Fruit fly (Drosophila melanogaster) whole organism, embryonic: ENCODE measurements around the gene CG32023.

ENCODE experiments used
- B-H1 ChIP-seq: fragments of 200-800 bp; sonication (Bioruptor generic); IDR thresholded peaks from 3 replicates; pipeline ENCODE4 v1.3.6; 2022; ENCODE audit warnings: missing biosample characterization, missing genetic modification characterization
- BEAF-32 ChIP-seq: fragments of 200-800 bp; sonication (Bioruptor generic); optimal IDR thresholded peaks from 3 replicates; lab custom pipeline; 2017; ENCODE audit warnings: missing biosample characterization, missing genetic modification characterization, mild to moderate bottlenecking, moderate library complexity, missing genetic modification reagents
- CG10565 ChIP-seq: fragments of 200-800 bp; sonication (Bioruptor generic); optimal IDR thresholded peaks from 3 replicates; lab custom pipeline; 2016; ENCODE audit warnings: missing biosample characterization, mild to moderate bottlenecking, missing genetic modification characterization
- CG11456 ChIP-seq: fragments of 200-800 bp; sonication (Bioruptor generic); IDR thresholded peaks from 3 replicates; pipeline ENCODE4 v1.3.6; 2022; ENCODE audit warnings: missing biosample characterization, missing genetic modification characterization
- CG11560 ChIP-seq: fragments of 200-800 bp; sonication (Bioruptor generic); IDR thresholded peaks from 3 replicates; pipeline ENCODE4 v1.3.6; 2022; ENCODE audit warnings: missing biosample characterization, missing genetic modification characterization
- CG14441 ChIP-seq: fragments of 200-800 bp; sonication (Bioruptor generic); IDR thresholded peaks from 2 replicates; pipeline ENCODE4 v1.3.6; 2022; ENCODE audit warnings: missing biosample characterization, missing genetic modification characterization
- CG15073 ChIP-seq: fragments of 200-800 bp; sonication (Bioruptor generic); optimal IDR thresholded peaks from 2 replicates; lab custom pipeline; 2016; ENCODE audit warnings: missing biosample characterization, missing genetic modification characterization
- CG15514 ChIP-seq: fragments of 200-800 bp; sonication (Bioruptor generic); optimal IDR thresholded peaks from 3 replicates; lab custom pipeline; 2017; ENCODE audit warnings: missing biosample characterization, missing genetic modification characterization, mild to moderate bottlenecking, moderate library complexity, missing genetic modification reagents
- CG15696 ChIP-seq: fragments of 200-800 bp; sonication (Bioruptor generic); optimal IDR thresholded peaks from 2 replicates; lab custom pipeline; 2019; ENCODE audit warnings: missing biosample characterization, mild to moderate bottlenecking, missing genetic modification characterization, moderate library complexity
- CG2120 ChIP-seq: fragments of 200-800 bp; sonication (Bioruptor generic); optimal IDR thresholded peaks from 3 replicates; lab custom pipeline; 2016; ENCODE audit warnings: missing biosample characterization, missing genetic modification characterization
- CG32772 ChIP-seq: fragments of 200-800 bp; sonication (Bioruptor generic); IDR thresholded peaks from 2 replicates; pipeline ENCODE4 v1.3.6; 2022; ENCODE audit warnings: missing biosample characterization, missing genetic modification characterization
- CG4328 ChIP-seq: fragments of 200-800 bp; sonication (Bioruptor generic); optimal IDR thresholded peaks from 3 replicates; lab custom pipeline; 2017; ENCODE audit warnings: missing biosample characterization, missing genetic modification reagents, missing genetic modification characterization
- CG43689 ChIP-seq: fragments of 200-800 bp; sonication (Bioruptor generic); IDR thresholded peaks from 2 replicates; pipeline ENCODE4 v1.3.6; 2022; ENCODE audit warnings: missing biosample characterization, missing genetic modification characterization
- CG5180 ChIP-seq: fragments of 200-800 bp; sonication (Bioruptor generic); optimal IDR thresholded peaks from 3 replicates; lab custom pipeline; 2017; ENCODE audit warnings: missing biosample characterization, missing genetic modification characterization, mild to moderate bottlenecking, moderate library complexity, missing genetic modification reagents
- CG6272 ChIP-seq: fragments of 200-800 bp; sonication (Bioruptor generic); IDR thresholded peaks from 2 replicates; pipeline ENCODE4 v1.3.6; 2022; ENCODE audit warnings: missing biosample characterization, missing genetic modification characterization
- CG7372 ChIP-seq: fragments of 200-800 bp; sonication (Bioruptor generic); IDR thresholded peaks from 2 replicates; pipeline ENCODE4 v1.3.6; 2022; ENCODE audit warnings: missing biosample characterization, missing genetic modification characterization
- CG9817 ChIP-seq: fragments of 200-800 bp; sonication (Bioruptor generic); optimal IDR thresholded peaks from 2 replicates; lab custom pipeline; 2018; ENCODE audit warnings: missing biosample characterization, mild to moderate bottlenecking, missing genetic modification characterization, moderate library complexity
- D ChIP-seq, 2 experiments: fragments of 200-800 bp in 1 of 2; fragments of >200 bp in 1 of 2; sonication (Bioruptor generic) in 1 of 2; optimal IDR thresholded peaks; 2 replicates in 1 of 2; 3 replicates in 1 of 2; lab custom pipeline; 2017; ENCODE audit warnings: mild to moderate bottlenecking in 1 of 2, missing biosample characterization in 1 of 2, missing genetic modification characterization in 1 of 2, missing genetic modification reagents in 1 of 2
- Dip3 ChIP-seq: fragments of 200-800 bp; sonication (Bioruptor generic); optimal IDR thresholded peaks from 3 replicates; lab custom pipeline; 2016; ENCODE audit warnings: missing biosample characterization, missing genetic modification characterization
- Drgx ChIP-seq: fragments of 200-800 bp; sonication (Bioruptor generic); IDR thresholded peaks from 2 replicates; pipeline ENCODE4 v1.3.6; 2022; ENCODE audit warnings: missing biosample characterization, missing genetic modification characterization
- Ets65A ChIP-seq: fragments of 200-800 bp; sonication (Bioruptor generic); peaks from one replicate; lab custom pipeline; 2016; ENCODE audit warnings: missing biosample characterization, missing genetic modification characterization
- HLH3B ChIP-seq: fragments of 200-800 bp; sonication (Bioruptor generic); IDR thresholded peaks from 2 replicates; pipeline ENCODE4 v1.3.6; 2022; ENCODE audit warnings: missing biosample characterization, missing genetic modification characterization
- Hand ChIP-seq: fragments of 200-800 bp; sonication (Bioruptor generic); optimal IDR thresholded peaks from 2 replicates; lab custom pipeline; 2017; ENCODE audit warnings: mild to moderate bottlenecking, missing biosample characterization, missing genetic modification reagents, missing genetic modification characterization
- Hr51 ChIP-seq, 2 experiments: fragments of 200-800 bp; sonication (Bioruptor generic); optimal IDR thresholded peaks; 2 replicates in 1 of 2; 3 replicates in 1 of 2; lab custom pipeline; 2016 to 2018; ENCODE audit warnings: missing biosample characterization in 2 of 2, missing genetic modification characterization in 2 of 2, mild to moderate bottlenecking in 1 of 2, moderate library complexity in 1 of 2
- MBD-R2 ChIP-seq: fragments of 200-800 bp; sonication (Bioruptor generic); IDR thresholded peaks from 2 replicates; pipeline ENCODE4 v1.3.6; 2022; ENCODE audit warnings: missing biosample characterization, missing genetic modification characterization
- MTF-1 ChIP-seq: fragments of 200-800 bp; sonication (Bioruptor generic); optimal IDR thresholded peaks from 2 replicates; lab custom pipeline; 2018; ENCODE audit warnings: missing biosample characterization, mild to moderate bottlenecking, missing genetic modification characterization, borderline replicate concordance
- Med ChIP-seq: fragments of 200-800 bp; sonication (Bioruptor generic); peaks from one replicate; lab custom pipeline; 2016; ENCODE audit warnings: missing biosample characterization, missing genetic modification characterization, mild to moderate bottlenecking, inconsistent platforms, moderate library complexity
- Optix ChIP-seq: fragments of 200-800 bp; sonication (Bioruptor generic); IDR thresholded peaks from 3 replicates; pipeline ENCODE4 v1.3.6; 2022; ENCODE audit warnings: missing biosample characterization, missing genetic modification characterization
- Rfx ChIP-seq: fragments of 200-800 bp; sonication (Bioruptor generic); IDR thresholded peaks from 2 replicates; pipeline ENCODE4 v1.3.6; 2022; ENCODE audit warnings: missing biosample characterization, missing genetic modification characterization
- Sox102F ChIP-seq: fragments of 200-800 bp; sonication (Bioruptor generic); optimal IDR thresholded peaks from 2 replicates; lab custom pipeline; 2018; ENCODE audit warnings: missing biosample characterization, mild to moderate bottlenecking, missing genetic modification characterization, moderate library complexity
- ci ChIP-seq: fragments of 200-800 bp; sonication (Bioruptor generic); IDR thresholded peaks from 3 replicates; pipeline ENCODE4 v1.3.6; 2022; ENCODE audit warnings: missing biosample characterization, missing genetic modification characterization
- croc ChIP-seq: fragments of 200-800 bp; sonication (Bioruptor generic); conservative IDR thresholded peaks from 3 replicates; pipeline ENCODE4 v1.3.6; 2022; ENCODE audit warnings: missing biosample characterization, missing genetic modification characterization
- danr ChIP-seq: fragments of 200-800 bp; sonication (Bioruptor generic); IDR thresholded peaks from 2 replicates; pipeline ENCODE4 v1.3.6; 2022; ENCODE audit warnings: missing biosample characterization, missing genetic modification characterization
- dati ChIP-seq: fragments of 200-800 bp; sonication (Bioruptor generic); IDR thresholded peaks from 2 replicates; pipeline ENCODE4 v1.3.6; 2022; ENCODE audit warnings: missing biosample characterization, missing genetic modification characterization
- disco-r ChIP-seq: fragments of 200-800 bp; sonication (Bioruptor generic); optimal IDR thresholded peaks from 2 replicates; lab custom pipeline; 2016; ENCODE audit warnings: missing biosample characterization, missing genetic modification characterization
- gfzf ChIP-seq: fragments of 200-800 bp; sonication (Bioruptor generic); optimal IDR thresholded peaks from 2 replicates; lab custom pipeline; 2016; ENCODE audit warnings: missing biosample characterization, mild to moderate bottlenecking, missing genetic modification characterization, moderate library complexity
- hkb ChIP-seq, 2 experiments: fragments of 200-800 bp in 1 of 2; fragments of >200 bp in 1 of 2; sonication (Bioruptor generic) in 1 of 2; IDR thresholded peaks in 1 of 2; optimal IDR thresholded peaks in 1 of 2; 2 replicates each; pipeline versions ENCODE4 v1.3.6 to Lab custom; 2017 to 2022; ENCODE audit warnings: missing biosample characterization in 1 of 2, missing genetic modification characterization in 1 of 2
- hth ChIP-seq: fragments of >200 bp; optimal IDR thresholded peaks from 2 replicates; lab custom pipeline; 2017; ENCODE audit warnings: inconsistent platforms
- ken ChIP-seq: fragments of 200-800 bp; sonication (Bioruptor generic); IDR thresholded peaks from 3 replicates; pipeline ENCODE4 v1.3.6; 2022; ENCODE audit warnings: missing biosample characterization, missing genetic modification characterization
- lmd ChIP-seq: fragments of 200-800 bp; sonication (Bioruptor generic); IDR thresholded peaks from 2 replicates; pipeline ENCODE4 v1.3.6; 2022; ENCODE audit warnings: missing biosample characterization, missing genetic modification characterization
- otp ChIP-seq: fragments of 200-800 bp; sonication (Bioruptor generic); IDR thresholded peaks from 3 replicates; pipeline ENCODE4, ENCODE4 v1.3.6; 2022; ENCODE audit warnings: missing biosample characterization, missing genetic modification characterization
- pan ChIP-seq, 4 experiments: fragments of >200 bp in 3 of 4; fragments of 200-800 bp in 1 of 4; sonication (Bioruptor generic) in 1 of 4; optimal IDR thresholded peaks in 3 of 4; IDR thresholded peaks in 1 of 4; 2 replicates each; pipeline versions ENCODE4 v1.3.6 to Lab custom; 2017 to 2022; ENCODE audit warnings: missing biosample characterization in 2 of 4, missing genetic modification characterization in 2 of 4, mixed read lengths in 1 of 4
- pb ChIP-seq: fragments of 200-800 bp; sonication (Bioruptor generic); optimal IDR thresholded peaks from 3 replicates; lab custom pipeline; 2016; ENCODE audit warnings: missing biosample characterization, missing genetic modification characterization
- phol ChIP-seq: fragments of 200-800 bp; sonication (Bioruptor generic); optimal IDR thresholded peaks from 3 replicates; lab custom pipeline; 2018; ENCODE audit warnings: missing biosample characterization, mild to moderate bottlenecking, missing genetic modification characterization, moderate library complexity
- sens ChIP-seq: fragments of 200-800 bp; sonication (Bioruptor generic); peaks from one replicate; lab custom pipeline; 2016; ENCODE audit warnings: missing biosample characterization, missing genetic modification characterization
- sim ChIP-seq: fragments of 200-800 bp; sonication (Bioruptor generic); IDR thresholded peaks from 2 replicates; pipeline ENCODE4 v1.3.6; 2022; ENCODE audit warnings: missing biosample characterization, missing genetic modification characterization
- sr ChIP-seq: fragments of 200-800 bp; sonication (Bioruptor generic); IDR thresholded peaks from 3 replicates; pipeline ENCODE4 v1.3.6; 2022; ENCODE audit warnings: missing biosample characterization, missing genetic modification characterization
- tin ChIP-seq: fragments of 200-800 bp; sonication (Bioruptor generic); optimal IDR thresholded peaks from 3 replicates; lab custom pipeline; 2016; ENCODE audit warnings: missing biosample characterization, missing genetic modification characterization
- unpg ChIP-seq: fragments of 200-800 bp; sonication (Bioruptor generic); optimal IDR thresholded peaks from 3 replicates; lab custom pipeline; 2018; ENCODE audit warnings: missing biosample characterization, mild to moderate bottlenecking, missing genetic modification characterization, moderate library complexity

CG32023 gene

DNA sequence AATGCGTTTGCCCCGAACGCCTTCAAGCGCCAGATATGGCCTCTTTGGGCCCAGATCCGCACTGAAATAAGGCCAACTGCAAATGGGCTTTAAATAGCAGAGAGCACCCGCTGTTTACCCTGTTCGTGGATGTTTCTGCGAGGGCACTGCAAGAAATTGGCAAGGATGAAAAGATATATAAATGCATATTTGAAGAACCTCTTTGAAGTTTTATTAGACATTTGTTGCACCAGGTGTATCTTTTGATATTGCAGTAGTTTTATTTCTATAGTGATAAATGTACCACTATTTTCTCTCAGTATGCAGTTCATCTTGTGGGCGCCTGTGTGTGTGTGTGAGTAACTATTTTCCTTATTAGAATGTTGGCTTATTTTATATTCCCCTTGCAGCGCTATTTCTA, 9.5 kb upstream of the CG32023 start:
- TF ChIP-seq B-H1 (GFP tag; lab: Robert Waterston, UW): peak; percentile 70; the same call in 2 of the 3 replicates
- peak in 1 of 2 experiments; percentile 17 for TF ChIP-seq Hr51 (GFP tag; optimal IDR thresholded peaks at IDR 0.05; lab: Kevin White, UChicago)
- TF ChIP-seq unpg (GFP tag; lab: Kevin White, UChicago): no peak
- TF ChIP-seq croc (GFP tag; lab: Robert Waterston, UW): 0 out of 3 replicates have a peak, but pooled peaks have one; percentile 40
- TF ChIP-seq Hand (GFP tag; lab: Kevin White, UChicago): no peak
- TF ChIP-seq CG9817 (tag; lab: Kevin White, UChicago): no peak
- TF ChIP-seq lmd (GFP tag; lab: Robert Waterston, UW): peak; percentile 67
- peak; percentile 61 for TF ChIP-seq Rfx
- no peak for TF ChIP-seq CG15073 (GFP tag; lab: Kevin White, UChicago)
- no peak; the same call in 2 of the 3 replicates for TF ChIP-seq sr (GFP tag; lab: Robert Waterston, UW)
- TF ChIP-seq gfzf (GFP tag; lab: Kevin White, UChicago): no peak
- TF ChIP-seq sim (GFP tag; lab: Robert Waterston, UW): no peak
- TF ChIP-seq CG15514 (GFP tag; lab: Kevin White, UChicago): no peak
- TF ChIP-seq CG15696: no peak
- no peak for TF ChIP-seq pan (optimal IDR thresholded peaks at IDR 0.05; lab: Kevin White, UChicago)
- peak in 1 of 2 experiments; percentile 69 for TF ChIP-seq pan (GFP tag; optimal IDR thresholded peaks at IDR 0.05 in 1 of 2, IDR thresholded peaks at IDR 0.05 in 1 of 2)
- no peak for TF ChIP-seq disco-r (GFP tag; lab: Kevin White, UChicago)
- TF ChIP-seq ci (GFP tag; lab: Robert Waterston, UW): peak; percentile 85
- TF ChIP-seq MTF-1 (GFP tag; lab: Kevin White, UChicago): no peak
- peak; percentile 8 for TF ChIP-seq tin
- peak; percentile 64; the same call in 2 of the 3 replicates for TF ChIP-seq otp (GFP tag; lab: Robert Waterston, UW)
- TF ChIP-seq HLH3B (GFP tag; lab: Robert Waterston, UW): peak; percentile 72
- peak; percentile 76 for TF ChIP-seq sens (GFP tag; lab: Kevin White, UChicago)
- peak; percentile 4 for TF ChIP-seq CG2120 (GFP tag; lab: Kevin White, UChicago)
- peak; percentile 57; the same call in 2 of the 3 replicates for TF ChIP-seq Optix (GFP tag; lab: Robert Waterston, UW)
- peak; percentile 55 for TF ChIP-seq Med (GFP tag; lab: Kevin White, UChicago)
- peak; percentile 75 for TF ChIP-seq CG32772 (GFP tag; lab: Robert Waterston, UW)
- TF ChIP-seq danr: peak; percentile 51; the same call in 1 of the 2 replicates
- TF ChIP-seq BEAF-32 (GFP tag; lab: Kevin White, UChicago): no peak
- 0 out of 2 replicates have a peak, but pooled peaks have one; percentile 33 for TF ChIP-seq dati (GFP tag; lab: Robert Waterston, UW)
- no peak for TF ChIP-seq hth (lab: Kevin White, UChicago)
- TF ChIP-seq CG4328 (GFP tag; lab: Kevin White, UChicago): no peak
- TF ChIP-seq CG5180 (GFP tag; lab: Kevin White, UChicago): no peak
- TF ChIP-seq Ets65A (GFP tag; lab: Kevin White, UChicago): peak; percentile 94
- peak; percentile 71; the same call in 1 of the 3 replicates for TF ChIP-seq CG11456
- TF ChIP-seq CG6272: peak; percentile 38; the same call in 1 of the 2 replicates
- no peak for TF ChIP-seq CG10565 (GFP tag; lab: Kevin White, UChicago)
- peak; percentile 28 for TF ChIP-seq phol (tag; lab: Kevin White, UChicago)
- TF ChIP-seq MBD-R2 (GFP tag; lab: Robert Waterston, UW): peak; percentile 31; the same call in 1 of the 2 replicates
- peak; percentile 53; the same call in 1 of the 3 replicates for TF ChIP-seq ken (GFP tag; lab: Robert Waterston, UW)
- TF ChIP-seq CG14441 (GFP tag; lab: Robert Waterston, UW): peak; percentile 65
- TF ChIP-seq pb (GFP tag; lab: Kevin White, UChicago): no peak
- no peak for TF ChIP-seq hkb (optimal IDR thresholded peaks at IDR 0.05; lab: Kevin White, UChicago)
- peak; percentile 57; the same call in 1 of the 2 replicates for TF ChIP-seq hkb (GFP tag; IDR thresholded peaks at IDR 0.05; lab: Robert Waterston, UW)
- 0 out of 3 replicates have a peak, but pooled peaks have one; percentile 35 for TF ChIP-seq CG11560 (tag; lab: Robert Waterston, UW)
- peak; percentile 36 for TF ChIP-seq Sox102F
- peak; percentile 46; the same call in 1 of the 2 replicates for TF ChIP-seq CG43689 (GFP tag; lab: Robert Waterston, UW)
- no peak for TF ChIP-seq D (optimal IDR thresholded peaks at IDR 0.05; lab: Kevin White, UChicago)
- peak; percentile 12 for TF ChIP-seq D (GFP tag; optimal IDR thresholded peaks at IDR 0.05; lab: Kevin White, UChicago)
- TF ChIP-seq Dip3 (GFP tag; lab: Kevin White, UChicago): no peak
- TF ChIP-seq Drgx (GFP tag; lab: Robert Waterston, UW): peak; percentile 85
- peak; percentile 56; the same call in 1 of the 2 replicates for TF ChIP-seq CG7372
